Fruit fly (Drosophila melanogaster): ENCODE measurements around the gene CG8064.

Gene CG8064

DNA sequence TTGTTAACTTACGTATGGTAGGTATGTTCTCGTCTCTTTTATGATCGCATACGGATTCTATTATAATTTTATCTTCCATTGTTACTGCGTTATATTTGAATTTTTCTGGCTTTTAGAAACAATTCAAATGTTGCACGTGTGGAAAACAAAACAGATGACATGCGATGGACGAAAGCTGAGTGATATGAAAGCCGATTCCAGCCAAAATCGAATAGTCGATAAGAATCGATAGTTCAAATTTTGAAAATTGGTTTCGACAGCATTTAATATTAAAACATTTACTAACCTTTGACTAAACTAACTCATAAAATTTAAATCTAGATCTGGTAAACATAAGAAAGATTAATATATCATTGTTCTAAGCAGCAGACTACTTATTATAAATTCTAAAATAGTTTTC, 18.1 kb downstream of the CG8064 start, which contains the start of gene Polr1E (continued):
- TF ChIP-seq run (tag; optimal IDR thresholded peaks at IDR 0.05), result no peak
- no peak for TF ChIP-seq CG10959 (GFP tag; IDR thresholded peaks at IDR 0.05)
- TF ChIP-seq dmrt11E (tag; optimal IDR thresholded peaks at IDR 0.05), result no peak
- no peak for TF ChIP-seq E2f1 (GFP tag; IDR thresholded peaks at IDR 0.05)
- no peak for TF ChIP-seq dpn (GFP tag; optimal IDR thresholded peaks at IDR 0.05)
- no peak for TF ChIP-seq dimm (GFP tag; IDR thresholded peaks at IDR 0.05)
- TF ChIP-seq CG4820 (GFP tag; optimal IDR thresholded peaks at IDR 0.05), result no peak
- TF ChIP-seq CG30403 (GFP tag; optimal IDR thresholded peaks at IDR 0.05), result no peak
- no peak for TF ChIP-seq CG4854 (GFP tag; optimal IDR thresholded peaks at IDR 0.05)
- TF ChIP-seq Atf6 (GFP tag; IDR thresholded peaks at IDR 0.05), result no peak
- peak; percentile 37 for TF ChIP-seq CG30020 (tag; optimal IDR thresholded peaks at IDR 0.05)
- no peak for TF ChIP-seq CG7928 (GFP tag; optimal IDR thresholded peaks at IDR 0.05)
- no peak for TF ChIP-seq CG15696 (tag; optimal IDR thresholded peaks at IDR 0.05)
- no peak for TF ChIP-seq Hr51 (GFP tag; optimal IDR thresholded peaks at IDR 0.05)
- TF ChIP-seq Hey (tag; optimal IDR thresholded peaks at IDR 0.05), result no peak
- peak; percentile 9 for TF ChIP-seq CG10147 (GFP tag; optimal IDR thresholded peaks at IDR 0.05)
- peak; percentile 94 for TF ChIP-seq Dp (GFP tag; optimal IDR thresholded peaks at IDR 0.05)
- no peak for TF ChIP-seq CG7745 (tag; optimal IDR thresholded peaks at IDR 0.05)
- TF ChIP-seq pho (GFP tag; optimal IDR thresholded peaks at IDR 0.05), result no peak
- no peak for TF ChIP-seq gsb (GFP tag; IDR thresholded peaks at IDR 0.05)
- no peak for TF ChIP-seq tio (GFP tag; optimal IDR thresholded peaks at IDR 0.05)
- TF ChIP-seq scrt (GFP tag; optimal IDR thresholded peaks at IDR 0.05), result no peak
- TF ChIP-seq sug (tag; optimal IDR thresholded peaks at IDR 0.05), result peak; percentile 43
- TF ChIP-seq Aef1 (GFP tag; IDR thresholded peaks at IDR 0.05), result no peak
- TF ChIP-seq CG16813 (GFP tag; IDR thresholded peaks at IDR 0.05; ENCODE audit: partially characterized antibody), result peak; percentile 56; the same call in 2 of the 3 replicates
- no peak for TF ChIP-seq slou (GFP tag; optimal IDR thresholded peaks at IDR 0.05)
- TF ChIP-seq repo (GFP tag; optimal IDR thresholded peaks at IDR 0.05), result no peak
- no peak for TF ChIP-seq CG8388 (GFP tag; optimal IDR thresholded peaks at IDR 0.05)
- TF ChIP-seq peb (GFP tag; IDR thresholded peaks at IDR 0.05), result no peak
- no peak for TF ChIP-seq Jarid2 (GFP tag; optimal IDR thresholded peaks at IDR 0.05)
- TF ChIP-seq ham (GFP tag; IDR thresholded peaks at IDR 0.05), result no peak
- TF ChIP-seq Ets65A (GFP tag), result no peak
- TF ChIP-seq CG16863 (GFP tag; optimal IDR thresholded peaks at IDR 0.05), result no peak
- TF ChIP-seq esg (GFP tag; conservative IDR thresholded peaks at IDR 0.05), result no peak
- TF ChIP-seq Mes4 (GFP tag; optimal IDR thresholded peaks at IDR 0.05), result no peak
- TF ChIP-seq CG10366 (GFP tag; IDR thresholded peaks at IDR 0.05), result no peak
- TF ChIP-seq Dll (GFP tag; IDR thresholded peaks at IDR 0.05; ENCODE audit: partially characterized antibody), result peak; percentile 72
- peak; percentile 41 for TF ChIP-seq HmgZ (tag; optimal IDR thresholded peaks at IDR 0.05)
- no peak for TF ChIP-seq dysf (GFP tag; IDR thresholded peaks at IDR 0.05)
- no peak for TF ChIP-seq CG17385 (GFP tag; optimal IDR thresholded peaks at IDR 0.05)
- TF ChIP-seq Spps (tag; optimal IDR thresholded peaks at IDR 0.05), result no peak
- peak; percentile 40 for TF ChIP-seq CG14710 (tag; optimal IDR thresholded peaks at IDR 0.05)
- no peak for TF ChIP-seq chif (GFP tag; optimal IDR thresholded peaks at IDR 0.05)
- no peak for TF ChIP-seq lmd (GFP tag; IDR thresholded peaks at IDR 0.05)
- TF ChIP-seq YL-1 (GFP tag; optimal IDR thresholded peaks at IDR 0.05), result peak; percentile 83
- no peak for TF ChIP-seq Poxn (GFP tag; IDR thresholded peaks at IDR 0.05)
- peak; percentile 56; the same call in 2 of the 3 replicates for TF ChIP-seq CG34224 (GFP tag; IDR thresholded peaks at IDR 0.05; ENCODE audit: partially characterized antibody)
- no peak for TF ChIP-seq btn (GFP tag; optimal IDR thresholded peaks at IDR 0.05)

All from whole organism, embryonic.